Fruit fly (Drosophila melanogaster) whole organism, wandering third instar larva: ENCODE results near the gene CG32022.

Experiments used
- Abd-B ChIP-seq: fragments of >200 bp; optimal IDR thresholded peaks from 2 replicates; lab custom pipeline; 2017; ENCODE audit warnings: missing biosample characterization, missing genetic modification characterization
- CG32264 ChIP-seq: fragments of 200-800 bp; sonication (Bioruptor generic); optimal IDR thresholded peaks from 2 replicates; lab custom pipeline; 2016; ENCODE audit warnings: missing biosample characterization, missing genetic modification characterization
- Dif ChIP-seq: fragments of 200-275, 200-300 bp; sonication (Bioruptor generic); optimal IDR thresholded peaks from 2 replicates; lab custom pipeline; 2018; ENCODE audit warnings: missing biosample characterization, missing genetic modification characterization; ENCODE audit not compliant: partially characterized antibody
- ey ChIP-seq: fragments of 200-800 bp; sonication (Bioruptor generic); optimal IDR thresholded peaks from 2 replicates; lab custom pipeline; 2016; ENCODE audit warnings: missing biosample characterization, missing genetic modification characterization
- fru ChIP-seq: fragments of 200-800 bp; sonication (Bioruptor generic); optimal IDR thresholded peaks from 3 replicates; lab custom pipeline; 2016; ENCODE audit warnings: missing biosample characterization, mild to moderate bottlenecking, missing genetic modification characterization
- psq ChIP-seq: fragments of 200-800 bp; sonication (Bioruptor generic); optimal IDR thresholded peaks from 3 replicates; lab custom pipeline; 2017; ENCODE audit warnings: missing biosample characterization, mild to moderate bottlenecking, missing genetic modification characterization, moderate library complexity
- sage ChIP-seq: fragments of 200-800 bp; sonication (Bioruptor generic); optimal IDR thresholded peaks from 2 replicates; lab custom pipeline; 2016; ENCODE audit warnings: missing biosample characterization, mild to moderate bottlenecking, missing genetic modification characterization
- sv ChIP-seq: fragments of 200-800 bp; sonication (Bioruptor generic); optimal IDR thresholded peaks from 3 replicates; lab custom pipeline; 2016; ENCODE audit warnings: missing biosample characterization, missing genetic modification characterization
- usp ChIP-seq: fragments of >200 bp; optimal IDR thresholded peaks from 2 replicates; lab custom pipeline; 2017; ENCODE audit warnings: missing biosample characterization, missing genetic modification characterization

- no peak for TF ChIP-seq Abd-B (GFP tag; lab: Kevin White, UChicago)
- no peak for TF ChIP-seq usp
- TF ChIP-seq sage (GFP tag; lab: Kevin White, UChicago): no peak
- TF ChIP-seq fru (GFP tag; lab: Kevin White, UChicago): no peak
- no peak for TF ChIP-seq sv
- TF ChIP-seq CG32264 (GFP tag; lab: Kevin White, UChicago): no peak
- TF ChIP-seq Dif: no peak
- no peak for TF ChIP-seq psq (GFP tag; lab: Kevin White, UChicago)
- TF ChIP-seq ey (GFP tag; lab: Kevin White, UChicago): no peak
Measured at dm6 chr3L:8700054-8700642, 20.9 kb downstream of the CG32022 start.
